Worm (Caenorhabditis elegans) whole organism, midembryonic: ENCODE measurements around the gene ZK829.1.
A peak's percentile ranks its signal among the peaks of the same experiment; 100 is the strongest.

Experiments used
- T22C8.4 ChIP-seq: fragments of 200-800 bp; sonication (Bioruptor generic); IDR thresholded peaks from 2 replicates; pipeline ENCODE4 v1.3.6; 2022; ENCODE audit warnings: missing genetic modification characterization, missing compliant biosample characterization
- cog-1 ChIP-seq: sonication (generic microtip); optimal IDR thresholded peaks from 2 replicates; lab custom pipeline; 2016; ENCODE audit warnings: missing genetic modification characterization, missing compliant biosample characterization
- flt-1 ChIP-seq: fragments of 200-800 bp; sonication (Bioruptor generic); IDR thresholded peaks from 2 replicates; pipeline ENCODE4 v1.3.6; 2022; ENCODE audit warnings: missing genetic modification characterization, missing compliant biosample characterization
- klf-2 ChIP-seq: fragments of 200-800 bp; sonication (Bioruptor generic); conservative IDR thresholded peaks from 2 replicates; pipeline ENCODE4 v1.3.6; 2022; ENCODE audit warnings: missing genetic modification reagents, missing genetic modification characterization, missing compliant biosample characterization
- med-1 ChIP-seq: sonication (generic microtip); optimal IDR thresholded peaks from 2 replicates; lab custom pipeline; 2017; ENCODE audit warnings: missing genetic modification characterization, mild to moderate bottlenecking, missing compliant biosample characterization, antibody characterized with exemption, missing genetic modification reagents; ENCODE audit not compliant: insufficient read depth
- ref-1 ChIP-seq: fragments of 200-800 bp; sonication (Bioruptor generic); conservative IDR thresholded peaks from 2 replicates; pipeline ENCODE4 v1.3.6; 2022; ENCODE audit warnings: missing genetic modification reagents, missing genetic modification characterization, missing compliant biosample characterization
- tab-1 ChIP-seq: fragments of 200-800 bp; sonication (Bioruptor generic); IDR thresholded peaks from 2 replicates; pipeline ENCODE4 v1.3.6; 2022; ENCODE audit warnings: missing genetic modification characterization, missing compliant biosample characterization
- ztf-23 ChIP-seq: fragments of 200-800 bp; sonication (Bioruptor generic); IDR thresholded peaks from 2 replicates; pipeline ENCODE4 v1.3.6; 2022; ENCODE audit warnings: missing genetic modification reagents, missing genetic modification characterization, missing compliant biosample characterization
- ztf-29 ChIP-seq: fragments of 200-800 bp; sonication (Bioruptor generic); IDR thresholded peaks from 2 replicates; pipeline ENCODE4 v1.3.6; 2022; ENCODE audit warnings: missing genetic modification reagents, missing genetic modification characterization, missing compliant biosample characterization

ZK829.1 gene

DNA sequence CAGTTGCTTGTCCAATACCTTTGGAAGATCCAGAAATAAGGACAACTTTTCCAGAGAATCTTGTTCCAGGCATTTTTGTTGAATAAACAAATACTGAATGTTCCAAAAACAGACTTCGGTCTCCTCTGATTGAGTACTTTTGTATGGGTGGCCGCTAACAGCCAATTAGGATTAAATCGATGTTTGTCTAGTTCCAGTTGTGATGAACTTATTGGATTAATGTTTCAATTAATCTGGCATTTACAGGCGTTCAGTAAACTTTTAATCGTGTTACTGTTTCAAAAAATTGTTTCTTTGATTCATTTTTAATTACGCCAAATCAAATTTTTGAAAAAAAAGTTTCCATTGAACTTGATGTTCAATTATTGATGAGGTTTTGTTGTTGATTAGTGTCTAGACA is at the start of gene ZK829.1:
Gene ZK829.1, minus strand, starts transcription at position 101 of the 400 bp plus-strand sequence.
- TF ChIP-seq med-1 (no peak), ref-1 (GFP tag; lab: Robert Waterston, UW) (no peak), ztf-23 (GFP tag; lab: Robert Waterston, UW) (no peak), cog-1 (no peak), tab-1 (GFP tag; lab: Robert Waterston, UW) (no peak), klf-2 (no peak), T22C8.4 (GFP tag; lab: Robert Waterston, UW) (no peak), flt-1 (no peak), ztf-29 (GFP tag; lab: Robert Waterston, UW) (no peak)

DNA sequence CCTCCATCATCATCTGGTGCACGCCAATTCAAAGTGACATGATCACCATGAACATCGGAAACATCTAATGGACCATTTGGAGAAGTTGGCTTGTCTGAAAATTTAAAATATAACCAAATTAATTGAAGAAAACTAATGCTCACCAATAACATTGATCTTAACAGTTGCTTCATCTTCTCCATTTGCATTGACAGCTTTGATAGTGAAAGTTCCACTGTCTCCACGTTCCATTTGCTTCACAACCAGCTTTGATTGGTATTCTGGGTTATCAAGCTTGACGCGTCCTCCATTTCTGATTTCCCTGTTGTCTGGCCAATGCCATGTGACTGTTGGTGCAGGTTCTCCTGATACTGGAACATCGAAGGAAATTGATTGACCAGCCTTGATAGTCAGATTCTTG is 44.2 kb upstream of the ZK829.1 start:
- TF ChIP-seq med-1 (no peak), ztf-23 (GFP tag; lab: Robert Waterston, UW) (no peak), cog-1 (no peak), ztf-29 (GFP tag; lab: Robert Waterston, UW) (no peak), tab-1 (GFP tag; lab: Robert Waterston, UW) (no peak), klf-2 (no peak), flt-1 (no peak), T22C8.4 (GFP tag; lab: Robert Waterston, UW) (no peak), ref-1 (GFP tag; lab: Robert Waterston, UW) (no peak)

DNA sequence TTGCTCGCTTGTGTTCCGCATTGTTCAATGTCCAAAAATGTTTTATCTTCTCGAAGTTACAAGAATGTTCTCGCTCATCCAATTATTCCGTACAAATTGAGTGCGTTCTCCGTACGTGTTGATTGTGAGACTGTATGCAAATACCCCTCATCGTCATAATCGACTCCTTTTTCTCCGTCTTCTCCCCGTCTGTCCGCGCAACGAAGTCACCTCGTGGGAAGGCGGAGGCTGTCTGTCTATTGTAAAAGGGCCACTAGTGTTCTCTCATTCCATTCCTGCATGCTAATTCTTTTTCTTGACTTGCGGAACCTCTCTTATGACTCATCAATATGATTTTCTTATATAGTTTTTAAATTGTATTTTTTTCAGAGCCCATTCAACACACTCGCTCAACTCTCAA is 28.0 kb upstream of the ZK829.1 start, which contains the start of gene ZK829.9:
Gene ZK829.9, plus strand, starts transcription at position 364 of the 400 bp plus-strand sequence.
- TF ChIP-seq ref-1 (GFP tag; lab: Robert Waterston, UW) (no peak), tab-1 (GFP tag; lab: Robert Waterston, UW) (no peak), cog-1 (no peak), ztf-23 (GFP tag; lab: Robert Waterston, UW) (no peak), med-1 (no peak), klf-2 (no peak), ztf-29 (GFP tag; lab: Robert Waterston, UW) (no peak), T22C8.4 (GFP tag; lab: Robert Waterston, UW) (no peak), flt-1 (no peak)

DNA sequence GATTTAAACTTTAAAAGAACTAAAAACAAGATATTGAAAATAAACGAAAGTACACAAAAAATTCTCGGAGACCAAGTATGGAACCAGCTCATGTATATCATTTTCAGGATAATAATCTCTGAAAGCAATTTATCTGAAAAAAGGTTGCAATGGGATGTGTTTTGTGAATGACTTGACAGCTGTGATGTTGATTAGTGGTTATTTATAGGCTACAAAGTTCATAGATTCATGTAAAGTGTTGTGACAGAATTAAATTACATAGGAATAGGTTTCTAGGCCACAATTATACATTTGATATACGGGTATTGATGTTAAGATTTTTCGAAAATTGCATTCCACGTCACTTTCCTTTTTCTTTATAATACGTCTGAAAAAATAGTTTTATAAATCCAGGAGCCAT is 23.1 kb upstream of the ZK829.1 start, which contains the start of gene srj-1:
Gene srj-1, minus strand, starts transcription at position 101 of the 400 bp plus-strand sequence.
- TF ChIP-seq cog-1, result no peak
- TF ChIP-seq ref-1 (GFP tag; lab: Robert Waterston, UW), result no peak
- TF ChIP-seq ztf-23 (GFP tag; lab: Robert Waterston, UW), result no peak
- TF ChIP-seq flt-1, result no peak
- no peak for TF ChIP-seq ztf-29 (GFP tag; lab: Robert Waterston, UW)

DNA sequence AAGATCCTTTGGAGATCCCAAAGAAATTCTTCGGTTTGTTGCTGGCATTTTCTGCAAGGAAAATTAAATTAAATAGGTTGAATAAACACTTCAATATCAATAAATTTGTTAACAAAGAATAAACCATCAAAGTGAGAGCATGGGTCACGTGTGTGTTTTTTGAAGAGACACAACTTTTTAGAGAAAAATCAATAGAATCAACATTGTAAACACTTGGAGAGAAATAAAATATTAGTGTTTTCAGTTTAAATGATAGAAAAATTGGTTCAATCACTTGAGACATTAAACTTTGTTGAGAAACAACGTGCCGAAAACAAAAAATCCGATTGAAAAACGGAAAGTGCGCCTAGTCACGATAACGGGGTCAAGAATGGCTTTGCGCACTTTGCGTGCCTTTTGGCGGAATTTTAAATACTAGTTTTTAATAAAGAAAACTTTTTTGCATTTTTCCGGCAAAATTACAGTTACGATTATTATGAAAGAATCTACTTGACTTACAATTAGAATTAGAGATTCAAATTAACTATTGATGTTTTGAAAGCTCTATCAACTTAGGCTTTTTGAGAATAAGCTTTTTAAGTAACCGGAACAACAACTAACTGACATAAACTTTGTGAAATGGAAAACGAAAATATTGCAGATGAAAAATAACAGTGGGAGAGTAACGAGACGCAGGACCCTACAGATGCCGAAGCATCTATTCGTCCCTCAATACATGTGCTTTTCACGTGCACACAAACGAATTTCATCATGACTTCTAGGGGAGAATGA is 19.5 kb upstream of the ZK829.1 start, which contains the start of gene ZK829.7:
Gene ZK829.7, minus strand, starts transcription at position 51 of the 771 bp plus-strand sequence.
- peak; percentile 2 for TF ChIP-seq cog-1
- TF ChIP-seq klf-2, result no peak

DNA sequence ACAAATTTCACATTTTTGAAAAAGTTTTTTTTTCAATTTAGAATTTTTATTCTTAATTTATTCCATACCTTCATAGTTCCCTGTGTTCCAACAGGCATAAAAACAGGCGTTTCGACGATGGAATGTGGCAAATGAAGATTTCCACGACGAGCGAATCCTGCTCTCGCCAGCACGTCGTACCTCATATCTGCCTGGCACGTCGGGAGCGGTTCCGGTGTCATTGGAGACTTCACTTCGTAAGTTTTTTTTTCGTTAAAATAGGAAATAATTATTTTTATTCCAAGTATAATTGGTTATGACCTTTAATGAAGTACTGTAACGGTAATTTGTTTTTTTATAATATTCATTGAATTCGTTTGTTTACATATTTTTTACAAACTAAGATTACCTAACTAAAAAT is 17.4 kb upstream of the ZK829.1 start, which contains the start of gene tgt-1:
Gene tgt-1, minus strand, starts transcription at position 232 of the 400 bp plus-strand sequence.
- TF ChIP-seq cog-1, result no peak
- no peak for TF ChIP-seq klf-2
- TF ChIP-seq T22C8.4 (GFP tag; lab: Robert Waterston, UW), result no peak
- TF ChIP-seq tab-1 (GFP tag; lab: Robert Waterston, UW), result no peak
- TF ChIP-seq ztf-29 (GFP tag; lab: Robert Waterston, UW), result no peak
- TF ChIP-seq ztf-23 (GFP tag; lab: Robert Waterston, UW), result no peak
- TF ChIP-seq ref-1 (GFP tag; lab: Robert Waterston, UW), result no peak
- TF ChIP-seq med-1, result no peak
- TF ChIP-seq flt-1, result no peak

DNA sequence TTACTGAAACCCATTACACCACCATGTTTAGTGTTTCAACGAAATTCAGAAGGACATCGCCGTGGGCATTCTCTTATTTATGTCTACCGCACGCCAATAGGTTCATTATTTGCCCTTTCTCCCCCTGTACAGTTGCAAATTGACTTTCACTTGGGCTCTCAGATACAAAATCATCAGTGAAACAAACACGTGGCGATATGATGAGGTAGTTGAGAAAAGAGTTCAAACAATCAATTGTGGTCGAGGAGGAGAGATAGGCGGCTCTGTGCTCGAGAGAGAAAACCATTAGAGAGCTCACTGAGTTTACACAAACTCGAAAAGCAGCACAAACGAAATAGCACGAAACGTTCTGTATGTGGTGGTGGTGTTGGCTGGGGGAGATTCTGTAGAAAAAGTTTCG is 14.9 kb upstream of the ZK829.1 start:
- TF ChIP-seq ztf-29 (GFP tag; lab: Robert Waterston, UW) (no peak), ztf-23 (GFP tag; lab: Robert Waterston, UW) (no peak), cog-1 (no peak), klf-2 (no peak), med-1 (no peak), tab-1 (GFP tag; lab: Robert Waterston, UW) (no peak), flt-1 (no peak)

DNA sequence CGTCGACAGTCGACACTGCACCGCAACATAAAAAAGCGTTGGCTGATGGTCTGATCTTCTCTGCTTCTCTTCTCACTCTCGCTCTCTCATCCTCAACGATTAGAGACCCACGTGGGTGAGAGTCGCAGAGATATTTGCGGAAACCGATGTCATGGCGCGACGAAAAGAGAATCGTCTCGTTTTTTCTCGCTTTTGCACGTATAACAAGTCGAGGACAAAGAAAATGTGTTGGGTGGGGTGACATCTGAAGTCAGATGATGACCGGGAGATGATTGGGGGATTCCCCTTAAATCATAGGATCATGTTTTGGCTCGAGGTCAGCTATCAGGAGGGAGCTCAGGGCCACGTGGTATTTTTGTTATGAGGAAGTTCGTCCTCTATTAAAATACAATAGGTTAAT is 14.2 kb upstream of the ZK829.1 start:
- TF ChIP-seq ztf-29 (GFP tag; lab: Robert Waterston, UW), result no peak
- no peak for TF ChIP-seq ref-1 (GFP tag; lab: Robert Waterston, UW)
- no peak for TF ChIP-seq T22C8.4 (GFP tag; lab: Robert Waterston, UW)
- TF ChIP-seq tab-1 (GFP tag; lab: Robert Waterston, UW), result no peak
- no peak for TF ChIP-seq med-1
- no peak for TF ChIP-seq klf-2
- TF ChIP-seq cog-1, result no peak
- TF ChIP-seq ztf-23 (GFP tag; lab: Robert Waterston, UW), result no peak
- no peak for TF ChIP-seq flt-1

DNA sequence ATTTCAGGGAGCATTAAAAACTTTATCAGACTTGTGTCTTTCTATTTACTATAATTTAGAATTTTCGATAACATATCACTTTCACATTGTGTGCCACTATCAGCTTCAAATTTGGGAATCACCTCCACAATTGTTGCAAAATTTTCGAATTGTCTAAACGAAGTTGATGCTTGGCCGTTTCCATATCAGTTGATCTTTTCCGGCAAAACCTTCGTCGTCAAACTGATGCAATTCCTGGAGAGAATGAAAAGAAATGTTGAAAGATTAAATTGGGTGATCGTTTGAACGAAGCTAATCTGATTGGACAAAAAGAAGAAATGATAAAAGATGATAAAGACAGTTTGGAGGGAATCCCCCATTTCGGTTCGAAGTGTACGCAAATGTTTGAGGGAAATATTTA is 13.4 kb upstream of the ZK829.1 start:
- no peak for TF ChIP-seq tab-1 (GFP tag; lab: Robert Waterston, UW)
- no peak for TF ChIP-seq cog-1
- TF ChIP-seq T22C8.4 (GFP tag; lab: Robert Waterston, UW), result no peak
- TF ChIP-seq flt-1, result no peak
- TF ChIP-seq klf-2, result no peak
- no peak for TF ChIP-seq ref-1 (GFP tag; lab: Robert Waterston, UW)
- TF ChIP-seq med-1, result no peak
- no peak for TF ChIP-seq ztf-23 (GFP tag; lab: Robert Waterston, UW)
- TF ChIP-seq ztf-29 (GFP tag; lab: Robert Waterston, UW), result no peak

DNA sequence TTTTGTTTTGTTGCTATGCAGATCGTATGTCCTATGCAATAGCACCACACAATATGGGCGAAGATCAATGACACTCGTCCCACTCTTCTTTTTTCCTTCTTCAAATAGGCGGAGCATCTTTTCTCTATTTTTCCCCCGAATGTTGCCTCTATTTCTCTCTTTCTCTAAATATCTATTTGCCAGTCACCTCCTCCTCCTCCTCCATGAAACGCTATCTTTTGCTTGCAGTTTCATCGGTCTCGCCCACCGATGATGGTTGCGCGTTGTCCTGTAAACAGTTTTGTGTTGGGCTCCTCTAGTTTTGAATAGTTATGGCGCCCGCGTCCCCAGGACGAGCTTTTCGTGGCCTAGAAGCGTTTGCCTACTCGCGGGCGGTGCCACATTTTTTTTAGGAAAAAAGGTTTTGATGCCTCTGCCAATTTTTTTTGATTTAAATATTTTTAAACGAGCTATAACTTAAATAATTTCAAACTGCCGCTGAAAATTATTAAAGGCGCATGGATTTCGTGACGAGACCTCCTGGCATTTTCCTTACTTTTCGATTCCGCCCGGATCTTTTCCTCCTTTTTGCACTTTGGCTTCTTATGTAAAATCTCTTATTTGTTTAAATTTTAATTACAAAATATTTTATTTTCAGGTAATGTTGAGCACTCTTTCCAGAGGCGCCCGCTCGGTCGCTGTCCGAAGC is 10.5 kb upstream of the ZK829.1 start, which contains the start of gene gdh-1:
Gene gdh-1, plus strand, starts transcription at position 638 of the 688 bp plus-strand sequence.
- TF ChIP-seq tab-1 (GFP tag; lab: Robert Waterston, UW) (no peak), klf-2 (no peak), ztf-29 (GFP tag; lab: Robert Waterston, UW) (no peak), flt-1 (no peak), med-1 (no peak), cog-1 (no peak), T22C8.4 (GFP tag; lab: Robert Waterston, UW) (no peak), ztf-23 (GFP tag; lab: Robert Waterston, UW) (no peak), ref-1 (GFP tag; lab: Robert Waterston, UW) (no peak)
